Worm (Caenorhabditis elegans) whole organism, L3 larva: ENCODE measurements around the gene F58A3.3.

Experiments
- ama-1 ChIP-seq: fragments of 150-350 bp; optimal IDR thresholded peaks from 2 replicates; lab custom pipeline; 2018
- nhr-76 ChIP-seq: fragments of 150-350 bp; sonication (generic microtip); optimal IDR thresholded peaks from 5 replicates; lab custom pipeline; 2014; ENCODE audit warnings: missing biosample characterization, missing genetic modification characterization
- zag-1 ChIP-seq: fragments of 150-350 bp; optimal IDR thresholded peaks from 2 replicates; lab custom pipeline; 2014; ENCODE audit warnings: missing biosample characterization, missing genetic modification characterization

DNA sequence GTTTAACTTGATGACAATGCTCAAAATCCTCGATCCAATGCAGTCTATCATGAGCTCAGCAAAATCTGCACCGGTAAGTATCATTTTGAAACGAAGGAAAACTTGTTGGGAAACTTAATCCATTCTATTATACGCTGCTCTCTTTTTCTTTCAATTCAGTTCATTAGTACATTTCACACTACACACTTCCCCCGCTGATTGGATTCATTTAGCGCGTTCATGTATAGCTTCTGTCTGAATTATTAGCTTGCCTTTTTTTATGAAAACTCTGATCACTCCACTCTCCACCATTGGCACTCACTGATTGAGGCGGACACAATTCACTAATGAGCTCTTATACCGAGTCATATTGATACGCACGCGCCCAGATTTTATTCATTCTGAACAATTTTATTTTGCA is 25.8 kb downstream of the F58A3.3 start:
- TF ChIP-seq nhr-76 (tag; lab: Kevin White, UChicago) (no peak), ama-1 (lab: Kevin White, UChicago) (no peak), zag-1 (tag; lab: Kevin White, UChicago) (no peak)
